Worm (Caenorhabditis elegans) whole organism, mixed stage, embryonic: ENCODE data around the gene F19F10.1.

ENCODE experiments used
- lin-32 ChIP-seq: fragments of 200-800 bp; sonication (Bioruptor generic); optimal IDR thresholded peaks from 2 replicates; lab custom pipeline; 2018; ENCODE audit warnings: mild to moderate bottlenecking, missing genetic modification characterization, missing compliant biosample characterization
- ztf-11 ChIP-seq: fragments of 150-350 bp; optimal IDR thresholded peaks from 2 replicates; lab custom pipeline; 2014; ENCODE audit warnings: missing biosample characterization, missing genetic modification characterization

DNA sequence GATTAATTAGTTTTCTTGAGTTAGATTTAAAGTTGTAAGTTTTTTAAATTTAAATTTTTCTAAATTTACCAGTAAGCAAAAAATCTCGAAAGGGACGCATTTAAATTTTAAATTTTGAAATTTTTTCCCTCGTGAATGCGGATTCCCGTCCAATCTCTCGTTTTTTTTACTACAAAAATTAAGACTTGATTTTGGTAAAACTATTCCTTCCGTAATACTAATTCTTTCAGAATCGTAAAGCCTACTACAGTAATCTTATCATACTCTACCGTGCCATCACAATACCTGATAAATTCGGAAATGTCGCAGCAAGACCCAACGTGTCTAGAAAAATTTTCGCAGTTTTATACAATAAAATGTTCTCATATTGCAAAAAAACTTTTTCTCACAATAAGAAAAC, 17.9 kb upstream of the F19F10.1 start, which contains the start of the genes C54F6.19 and nhx-3:
- TF ChIP-seq ztf-11 (tag; lab: Kevin White, UChicago) = no peak
- no peak for TF ChIP-seq lin-32
